Worm (Caenorhabditis elegans): ENCODE data around the gene nrx-1.

DNA sequence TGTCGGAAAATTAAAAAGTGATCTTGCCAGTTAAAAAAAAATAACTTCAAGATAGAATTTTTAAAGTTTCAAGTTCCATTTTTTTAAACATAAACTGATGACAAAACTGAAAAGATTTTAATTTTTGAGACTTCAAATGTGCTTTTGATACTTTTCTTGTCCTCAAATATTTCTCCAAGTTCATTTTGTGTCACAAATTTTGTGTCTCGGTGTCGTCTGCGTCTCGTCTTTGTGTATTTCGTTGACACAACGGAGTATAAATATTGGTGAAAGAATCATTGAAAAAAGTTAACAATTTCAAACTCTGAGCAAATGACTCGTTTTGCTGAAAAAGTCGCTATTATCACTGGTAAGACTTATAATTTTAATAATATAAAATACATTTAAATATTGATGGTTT lies 40.8 kb upstream of the nrx-1 start, which contains the start of gene D1054.8:
- TF ChIP-seq pha-4 (GFP tag; IDR thresholded peaks at IDR 0.05) (no peak), pha-4 (tag; optimal IDR thresholded peaks at IDR 0.05) (no peak), spr-1 (tag; optimal IDR thresholded peaks at IDR 0.05) (no peak), unc-62 (GFP tag; optimal IDR thresholded peaks at IDR 0.05 in 1 of 2) (no peak), unc-62 (tag; optimal IDR thresholded peaks at IDR 0.05) (no peak)

Measured in whole organism, L4 larva.